Worm (Caenorhabditis elegans) whole organism, young adult: ENCODE measurements around the gene arle-14.

ENCODE experiments used
- C17E4.6 ChIP-seq: fragments of 200-800 bp; sonication (Bioruptor generic); IDR thresholded peaks from 2 replicates; pipeline ENCODE4 v1.3.6; 2022; ENCODE audit warnings: missing genetic modification reagents, missing genetic modification characterization, missing compliant biosample characterization
- F10E7.11 ChIP-seq: sonication (generic microtip); optimal IDR thresholded peaks from 2 replicates; lab custom pipeline; 2017; ENCODE audit warnings: mild to moderate bottlenecking, missing genetic modification characterization, moderate library complexity, missing compliant biosample characterization
- F37B4.10 ChIP-seq: fragments of 200-800 bp; sonication (Bioruptor generic); IDR thresholded peaks from 2 replicates; pipeline ENCODE4 v1.3.6; 2022; ENCODE audit warnings: missing genetic modification characterization, missing compliant biosample characterization
- K12H6.12 ChIP-seq: fragments of 200-800 bp; sonication (Bioruptor generic); optimal IDR thresholded peaks from 2 replicates; lab custom pipeline; 2018; ENCODE audit warnings: mild to moderate bottlenecking, missing genetic modification characterization, missing compliant biosample characterization
- Y56A3A.18 ChIP-seq: fragments of 200-800 bp; sonication (Bioruptor generic); IDR thresholded peaks from 2 replicates; pipeline ENCODE4 v1.3.6; 2022; ENCODE audit warnings: missing genetic modification reagents, missing genetic modification characterization, missing compliant biosample characterization
- Y79H2A.3 ChIP-seq: fragments of 200-800 bp; sonication (Bioruptor generic); conservative IDR thresholded peaks from 2 replicates; pipeline ENCODE4 v1.3.6; 2022; ENCODE audit warnings: missing genetic modification reagents, missing genetic modification characterization, missing compliant biosample characterization
- Y95B8A.8 ChIP-seq: fragments of 200-800 bp; sonication (Bioruptor generic); IDR thresholded peaks from 2 replicates; pipeline ENCODE4 v1.3.6; 2022; ENCODE audit warnings: missing genetic modification reagents, missing genetic modification characterization, missing compliant biosample characterization
- akir-1 ChIP-seq: fragments of 200-800 bp; sonication (Bioruptor generic); optimal IDR thresholded peaks from 2 replicates; lab custom pipeline; 2018; ENCODE audit warnings: mild to moderate bottlenecking, missing genetic modification characterization, moderate library complexity, missing compliant biosample characterization
- attf-3 ChIP-seq: fragments of 200-800 bp; sonication (Bioruptor generic); conservative IDR thresholded peaks from 2 replicates; pipeline ENCODE4 v1.3.6; 2022; ENCODE audit warnings: missing genetic modification reagents, missing genetic modification characterization, missing compliant biosample characterization
- attf-5 ChIP-seq: fragments of 200-800 bp; sonication (Bioruptor generic); optimal IDR thresholded peaks from 2 replicates; lab custom pipeline; 2018; ENCODE audit warnings: mild to moderate bottlenecking, missing genetic modification characterization, missing compliant biosample characterization
- attf-6 ChIP-seq: fragments of 200-800 bp; sonication (Bioruptor generic); IDR thresholded peaks from 2 replicates; pipeline ENCODE4 v1.3.6; 2022; ENCODE audit warnings: missing genetic modification reagents, missing genetic modification characterization, missing compliant biosample characterization
- bed-1 ChIP-seq: fragments of 200-800 bp; sonication (Bioruptor generic); IDR thresholded peaks from 2 replicates; pipeline ENCODE4 v1.3.6; 2022; ENCODE audit warnings: missing genetic modification reagents, missing genetic modification characterization, missing compliant biosample characterization
- ccch-3 ChIP-seq: fragments of 200-800 bp; sonication (Bioruptor generic); optimal IDR thresholded peaks from 2 replicates; lab custom pipeline; 2018; ENCODE audit warnings: mild to moderate bottlenecking, missing genetic modification characterization, missing compliant biosample characterization
- cebp-1 ChIP-seq, 2 experiments: fragments of 200-800 bp in 1 of 2; sonication (Bioruptor generic) in 1 of 2; sonication (generic microtip) in 1 of 2; IDR thresholded peaks in 1 of 2; optimal IDR thresholded peaks in 1 of 2; 2 replicates each; pipeline versions ENCODE4 v1.3.6 to Lab custom; 2017 to 2022; ENCODE audit warnings: missing compliant biosample characterization in 2 of 2, missing genetic modification characterization in 2 of 2, mild to moderate bottlenecking in 1 of 2, missing genetic modification reagents in 1 of 2, moderate library complexity in 1 of 2
- ceh-27 ChIP-seq: fragments of 200-800 bp; sonication (Bioruptor generic); optimal IDR thresholded peaks from 2 replicates; lab custom pipeline; 2018; ENCODE audit warnings: mild to moderate bottlenecking, missing genetic modification characterization, moderate library complexity, missing compliant biosample characterization
- ceh-58 ChIP-seq: fragments of 200-800 bp; sonication (Bioruptor generic); IDR thresholded peaks from 2 replicates; pipeline ENCODE4 v1.3.6; 2022; ENCODE audit warnings: missing genetic modification characterization, missing compliant biosample characterization
- ceh-91 ChIP-seq: fragments of 200-800 bp; sonication (Bioruptor generic); IDR thresholded peaks from 2 replicates; pipeline ENCODE4 v1.3.6; 2022; ENCODE audit warnings: missing genetic modification reagents, missing genetic modification characterization, missing compliant biosample characterization
- chd-7 ChIP-seq: sonication (generic microtip); optimal IDR thresholded peaks from 2 replicates; lab custom pipeline; 2016; ENCODE audit warnings: mild to moderate bottlenecking, missing genetic modification characterization, moderate library complexity, missing compliant biosample characterization
- dpff-1 ChIP-seq: sonication (generic microtip); optimal IDR thresholded peaks from 2 replicates; lab custom pipeline; 2017; ENCODE audit warnings: mild to moderate bottlenecking, missing genetic modification characterization, missing compliant biosample characterization
- egl-18 ChIP-seq: fragments of 200-800 bp; sonication (Bioruptor generic); IDR thresholded peaks from 2 replicates; pipeline ENCODE4 v1.3.6; 2022; ENCODE audit warnings: missing genetic modification reagents, missing genetic modification characterization, missing compliant biosample characterization
- egl-44 ChIP-seq: fragments of 200-800 bp; sonication (Bioruptor generic); IDR thresholded peaks from 2 replicates; pipeline ENCODE4 v1.3.6; 2022; ENCODE audit warnings: missing genetic modification reagents, missing genetic modification characterization, missing compliant biosample characterization
- egrh-3 ChIP-seq: fragments of 200-800 bp; sonication (Bioruptor generic); IDR thresholded peaks from 2 replicates; pipeline ENCODE4 v1.3.6; 2022; ENCODE audit warnings: missing genetic modification reagents, missing genetic modification characterization, missing compliant biosample characterization
- ekl-4 ChIP-seq: fragments of 200-800 bp; sonication (Bioruptor generic); IDR thresholded peaks from 2 replicates; pipeline ENCODE4 v1.3.6; 2022; ENCODE audit warnings: missing genetic modification reagents, missing genetic modification characterization, missing compliant biosample characterization
- hlh-12 ChIP-seq: sonication (generic microtip); optimal IDR thresholded peaks from 2 replicates; lab custom pipeline; 2016; ENCODE audit warnings: missing genetic modification characterization, missing compliant biosample characterization
- hmg-1.2 ChIP-seq: fragments of 200-800 bp; sonication (Bioruptor generic); IDR thresholded peaks from 2 replicates; pipeline ENCODE4 v1.3.6; 2022; ENCODE audit warnings: missing genetic modification reagents, missing genetic modification characterization, missing compliant biosample characterization
- hmg-20 ChIP-seq: fragments of 200-800 bp; sonication (Bioruptor generic); IDR thresholded peaks from 2 replicates; pipeline ENCODE4 v1.3.6; 2022; ENCODE audit warnings: missing genetic modification reagents, missing genetic modification characterization, missing compliant biosample characterization
- lag-1 ChIP-seq: fragments of 200-800 bp; sonication (Bioruptor generic); IDR thresholded peaks from 2 replicates; pipeline ENCODE4 v1.3.6; 2022; ENCODE audit warnings: missing genetic modification reagents, missing genetic modification characterization, missing compliant biosample characterization
- lin-40 ChIP-seq: sonication (generic microtip); optimal IDR thresholded peaks from 2 replicates; lab custom pipeline; 2016; ENCODE audit warnings: missing genetic modification characterization, mild to moderate bottlenecking, missing compliant biosample characterization, missing genotype, missing genetic modification reagents
- lsl-1 ChIP-seq: fragments of 200-800 bp; sonication (Bioruptor generic); optimal IDR thresholded peaks from 2 replicates; lab custom pipeline; 2018; ENCODE audit warnings: mild to moderate bottlenecking, missing genetic modification characterization, moderate library complexity, missing compliant biosample characterization
- madf-10 ChIP-seq: sonication (generic microtip); optimal IDR thresholded peaks from 2 replicates; lab custom pipeline; 2016; ENCODE audit warnings: mild to moderate bottlenecking, missing genetic modification characterization, missing compliant biosample characterization
- madf-3 ChIP-seq: fragments of 200-800 bp; sonication (Bioruptor generic); IDR thresholded peaks from 2 replicates; pipeline ENCODE4 v1.3.6; 2022; ENCODE audit warnings: missing genetic modification reagents, missing genetic modification characterization, missing compliant biosample characterization
- madf-6 ChIP-seq: fragments of 200-800 bp; sonication (Bioruptor generic); IDR thresholded peaks from 2 replicates; pipeline ENCODE4 v1.3.6; 2022; ENCODE audit warnings: missing genetic modification reagents, missing genetic modification characterization, missing compliant biosample characterization
- nhr-120 ChIP-seq: fragments of 200-800 bp; sonication (Bioruptor generic); IDR thresholded peaks from 2 replicates; pipeline ENCODE4 v1.3.6; 2022; ENCODE audit warnings: missing genetic modification characterization, missing compliant biosample characterization
- nhr-179 ChIP-seq: sonication (generic microtip); optimal IDR thresholded peaks from 2 replicates; lab custom pipeline; 2016; ENCODE audit warnings: mild to moderate bottlenecking, missing genetic modification characterization, missing compliant biosample characterization
- nhr-80 ChIP-seq: sonication (generic microtip); optimal IDR thresholded peaks from 2 replicates; lab custom pipeline; 2016; ENCODE audit warnings: missing genetic modification characterization, missing compliant biosample characterization
- pbrm-1 ChIP-seq: fragments of 200-800 bp; sonication (Bioruptor generic); IDR thresholded peaks from 2 replicates; pipeline ENCODE4 v1.3.6; 2022; ENCODE audit warnings: missing genetic modification reagents, missing genetic modification characterization, missing compliant biosample characterization
- pha-4 ChIP-seq: fragments of 150-350 bp; sonication (generic microtip); optimal IDR thresholded peaks from 2 replicates; lab custom pipeline; 2014; ENCODE audit warnings: missing biosample characterization, missing genetic modification reagents, missing genetic modification characterization
- rcor-1 ChIP-seq: fragments of 200-800 bp; sonication (Bioruptor generic); IDR thresholded peaks from 2 replicates; pipeline ENCODE4 v1.3.6; 2022; ENCODE audit warnings: missing genetic modification reagents, missing genetic modification characterization, missing compliant biosample characterization
- repo-1 ChIP-seq: sonication (generic microtip); optimal IDR thresholded peaks from 2 replicates; lab custom pipeline; 2017; ENCODE audit warnings: mild to moderate bottlenecking, missing genetic modification characterization, missing compliant biosample characterization
- sdz-38 ChIP-seq: sonication (generic microtip); optimal IDR thresholded peaks from 2 replicates; lab custom pipeline; 2016; ENCODE audit warnings: missing genotype, missing genetic modification characterization, missing compliant biosample characterization
- sea-2 ChIP-seq: fragments of 200-800 bp; sonication (Bioruptor generic); IDR thresholded peaks from 2 replicates; pipeline ENCODE4 v1.3.6; 2022; ENCODE audit warnings: missing genetic modification characterization, missing compliant biosample characterization
- snpc-1.1 ChIP-seq: sonication (generic microtip); optimal IDR thresholded peaks from 2 replicates; lab custom pipeline; 2017; ENCODE audit warnings: missing genetic modification characterization, mild to moderate bottlenecking, missing compliant biosample characterization, antibody characterized with exemption, moderate library complexity, missing genotype, missing genetic modification reagents; ENCODE audit not compliant: insufficient read depth
- snpc-3.4 ChIP-seq: sonication (generic microtip); optimal IDR thresholded peaks from 2 replicates; lab custom pipeline; 2017; ENCODE audit warnings: missing genetic modification characterization, mild to moderate bottlenecking, missing compliant biosample characterization, antibody characterized with exemption, moderate library complexity, missing genotype, missing genetic modification reagents
- snpc-4 ChIP-seq, 5 experiments: fragments of 150-350 bp in 1 of 5; sonication (generic microtip) in 4 of 5; optimal IDR thresholded peaks; 2 replicates each; lab custom pipeline; 2014 to 2018; ENCODE audit warnings: missing genetic modification characterization in 5 of 5, missing biosample characterization in 3 of 5, antibody characterized with exemption in 2 of 5, mild to moderate bottlenecking in 2 of 5, missing compliant biosample characterization in 2 of 5, missing genotype in 2 of 5, moderate library complexity in 2 of 5, missing genetic modification reagents in 1 of 5
- tlf-1 ChIP-seq: fragments of 200-800 bp; sonication (Bioruptor generic); optimal IDR thresholded peaks from 2 replicates; lab custom pipeline; 2018; ENCODE audit warnings: mild to moderate bottlenecking, missing genetic modification characterization, missing compliant biosample characterization
- zfh-2 ChIP-seq: fragments of 200-800 bp; sonication (Bioruptor generic); conservative IDR thresholded peaks from 2 replicates; pipeline ENCODE4 v1.3.6; 2022; ENCODE audit warnings: missing genetic modification reagents, missing genetic modification characterization, missing compliant biosample characterization

The arle-14 gene

ce11 chrIII:5680141-5680540 is 12.6 kb upstream of the arle-14 start, which contains the start of gene pst-2 (continued):
- TF ChIP-seq snpc-1.1 (tag; lab: Kevin White, UChicago) (peak; percentile 13), attf-5 (no peak), Y95B8A.8 (GFP tag; lab: Robert Waterston, UW) (0 out of 2 replicates have a peak, but pooled peaks have one; percentile 6), pbrm-1 (GFP tag; lab: Robert Waterston, UW) (peak; percentile 43; the same call in 1 of the 2 replicates), egl-44 (GFP tag; lab: Robert Waterston, UW) (0 out of 2 replicates have a peak, but pooled peaks have one; percentile 13), ekl-4 (GFP tag; lab: Robert Waterston, UW) (0 out of 2 replicates have a peak, but pooled peaks have one; percentile 25), hmg-1.2 (0 out of 2 replicates have a peak, but pooled peaks have one; percentile 6), madf-6 (GFP tag; lab: Robert Waterston, UW) (peak; percentile 66; the same call in 1 of the 2 replicates), Y56A3A.18 (no peak; the same call in 1 of the 2 replicates)
- TF ChIP-seq, all 124 proteins: peak for 25

- no peak for TF ChIP-seq snpc-3.4
- TF ChIP-seq ceh-27 (GFP tag; lab: Kevin White, UChicago): no peak
- no peak for TF ChIP-seq sea-2 (GFP tag; lab: Robert Waterston, UW)
- no peak for TF ChIP-seq snpc-4 (GFP tag; optimal IDR thresholded peaks at IDR 0.05; lab: Kevin White, UChicago)
- no peak for TF ChIP-seq snpc-4 (tag; optimal IDR thresholded peaks at IDR 0.05; lab: Kevin White, UChicago)
- no peak for TF ChIP-seq hmg-20 (GFP tag; lab: Robert Waterston, UW)
- TF ChIP-seq madf-10: no peak
- no peak for TF ChIP-seq C17E4.6 (GFP tag; lab: Robert Waterston, UW)
- no peak for TF ChIP-seq Y79H2A.3 (GFP tag; lab: Robert Waterston, UW)
- TF ChIP-seq bed-1 (GFP tag; lab: Robert Waterston, UW): no peak
- no peak for TF ChIP-seq attf-6 (GFP tag; lab: Robert Waterston, UW)
- TF ChIP-seq nhr-179 (tag; lab: Kevin White, UChicago): no peak
- no peak for TF ChIP-seq lsl-1 (GFP tag; lab: Kevin White, UChicago)
- TF ChIP-seq F10E7.11 (tag; lab: Kevin White, UChicago): no peak
- no peak for TF ChIP-seq egrh-3
- TF ChIP-seq lin-40 (tag; lab: Kevin White, UChicago): no peak
- no peak for TF ChIP-seq madf-3
- TF ChIP-seq dpff-1 (tag; lab: Kevin White, UChicago): no peak
- no peak for TF ChIP-seq hlh-12 (tag; lab: Kevin White, UChicago)
- TF ChIP-seq lag-1 (GFP tag; lab: Robert Waterston, UW): no peak
- TF ChIP-seq rcor-1 (GFP tag; lab: Robert Waterston, UW): no peak
Observed at ce11 chrIII:5683998-5684397, 8.7 kb upstream of the arle-14 start, which contains the start of gene rcan-1. Gene rcan-1 (minus strand): TSS chrIII:5684098.

- TF ChIP-seq ceh-91 (GFP tag; lab: Robert Waterston, UW) (no peak), nhr-80 (tag; lab: Kevin White, UChicago) (peak; percentile 40), egl-18 (no peak), zfh-2 (no peak), C17E4.6 (GFP tag; lab: Robert Waterston, UW) (no peak), F37B4.10 (GFP tag; lab: Robert Waterston, UW) (no peak), pha-4 (tag; lab: Kevin White, UChicago) (no peak), ceh-58 (GFP tag; lab: Robert Waterston, UW) (no peak), tlf-1 (GFP tag; lab: Kevin White, UChicago) (no peak), attf-3 (0 out of 2 replicates have a peak, but pooled peaks have one; percentile 13), cebp-1 (GFP tag; IDR thresholded peaks at IDR 0.05; lab: Robert Waterston, UW) (no peak), cebp-1 (tag; optimal IDR thresholded peaks at IDR 0.05; lab: Kevin White, UChicago) (peak; percentile 67), K12H6.12 (tag; lab: Kevin White, UChicago) (peak; percentile 47), ccch-3 (GFP tag; lab: Kevin White, UChicago) (no peak), repo-1 (no peak), nhr-120 (GFP tag; lab: Robert Waterston, UW) (no peak), sdz-38 (tag; lab: Kevin White, UChicago) (no peak), attf-5 (peak; percentile 5), akir-1 (GFP tag; lab: Kevin White, UChicago) (no peak), chd-7 (tag; lab: Kevin White, UChicago) (no peak)
Observed at ce11 chrIII:5688246-5688645, 4.5 kb upstream of the arle-14 start.
